Worm (Caenorhabditis elegans): ENCODE measurements around the gene nsph-4.2.

The nsph-4.2 gene

ce11 chrIV:5183755-5184166 lies 34.8 kb upstream of the nsph-4.2 start, which contains the start of gene W03F8.4:
Gene W03F8.4, plus strand, starts transcription at chrIV:5184123.
- TF ChIP-seq ceh-22 (tag; optimal IDR thresholded peaks at IDR 0.05), result no peak
- no peak for TF ChIP-seq hlh-6 (tag; optimal IDR thresholded peaks at IDR 0.05)
- peak; percentile 53 for TF ChIP-seq ceh-18 (tag; optimal IDR thresholded peaks at IDR 0.05)
- TF ChIP-seq odd-2 (tag; optimal IDR thresholded peaks at IDR 0.05), result no peak
- no peak for TF ChIP-seq eyg-1 (tag; optimal IDR thresholded peaks at IDR 0.05)
- TF ChIP-seq C08G9.2 (tag; optimal IDR thresholded peaks at IDR 0.05), result peak; percentile 8
- TF ChIP-seq ahr-1 (tag; optimal IDR thresholded peaks at IDR 0.05), result no peak
- no peak for TF ChIP-seq elt-4 (tag; optimal IDR thresholded peaks at IDR 0.05)
- peak; percentile 45 for TF ChIP-seq pha-2 (tag; optimal IDR thresholded peaks at IDR 0.05)
- TF ChIP-seq madf-2 (tag; optimal IDR thresholded peaks at IDR 0.05), result peak; percentile 34
- TF ChIP-seq ceh-30 (tag; optimal IDR thresholded peaks at IDR 0.05), result peak; percentile 83
- TF ChIP-seq tbx-7 (tag; optimal IDR thresholded peaks at IDR 0.05), result no peak
- TF ChIP-seq nfya-1 (tag; optimal IDR thresholded peaks at IDR 0.05), result peak; percentile 76
- TF ChIP-seq che-1 (tag; optimal IDR thresholded peaks at IDR 0.05), result peak; percentile 37
- no peak for TF ChIP-seq dmd-4 (tag; optimal IDR thresholded peaks at IDR 0.05; ENCODE audit: borderline replicate concordance)
- no peak for TF ChIP-seq unc-55 (GFP tag; optimal IDR thresholded peaks at IDR 0.05)
- TF ChIP-seq C38D4.7 (GFP tag; optimal IDR thresholded peaks at IDR 0.05), result no peak
- no peak for TF ChIP-seq unc-3 (GFP tag; conservative IDR thresholded peaks at IDR 0.05)
- TF ChIP-seq unc-3 (tag; optimal IDR thresholded peaks at IDR 0.05), result peak; percentile 8
- TF ChIP-seq F13H6.1 (tag; optimal IDR thresholded peaks at IDR 0.05), result no peak
- TF ChIP-seq ceh-48 (tag; optimal IDR thresholded peaks at IDR 0.05), result no peak
- no peak for TF ChIP-seq fax-1 (tag; optimal IDR thresholded peaks at IDR 0.05)
- peak; percentile 28 for TF ChIP-seq elt-2 (tag; optimal IDR thresholded peaks at IDR 0.05)
- TF ChIP-seq pha-4 (tag; optimal IDR thresholded peaks at IDR 0.05), result no peak
- peak; percentile 37 for TF ChIP-seq K02D7.2 (tag; optimal IDR thresholded peaks at IDR 0.05)
- TF ChIP-seq ceh-31 (tag; optimal IDR thresholded peaks at IDR 0.05), result peak; percentile 77
- peak; percentile 29 for TF ChIP-seq T23F11.4 (GFP tag; optimal IDR thresholded peaks at IDR 0.05)
- TF ChIP-seq dve-1 (tag; optimal IDR thresholded peaks at IDR 0.05), result no peak
- TF ChIP-seq pat-9 (tag; optimal IDR thresholded peaks at IDR 0.05), result peak; percentile 30
- TF ChIP-seq ama-1 (optimal IDR thresholded peaks at IDR 0.05), result peak; percentile 89
- no peak for TF ChIP-seq pag-3 (tag; optimal IDR thresholded peaks at IDR 0.05; ENCODE audit: borderline replicate concordance)
- TF ChIP-seq pax-1 (tag; optimal IDR thresholded peaks at IDR 0.05), result no peak
- no peak for TF ChIP-seq mec-3 (tag; optimal IDR thresholded peaks at IDR 0.05; ENCODE audit: borderline replicate concordance)
- TF ChIP-seq ceh-45 (GFP tag; IDR thresholded peaks at IDR 0.05), result 0 out of 2 replicates have a peak, but pooled peaks have one; percentile 57
- TF ChIP-seq ceh-34 (tag; optimal IDR thresholded peaks at IDR 0.05), result peak; percentile 64
- TF ChIP-seq rnt-1 (tag; optimal IDR thresholded peaks at IDR 0.05), result peak; percentile 71
- TF ChIP-seq lin-11 (tag; optimal IDR thresholded peaks at IDR 0.05), result peak; percentile 26
- TF ChIP-seq hlh-15 (tag; optimal IDR thresholded peaks at IDR 0.05), result no peak
- TF ChIP-seq K09A11.1 (tag; optimal IDR thresholded peaks at IDR 0.05; ENCODE audit: insufficient read depth), result no peak
- no peak for TF ChIP-seq fkh-10 (GFP tag; optimal IDR thresholded peaks at IDR 0.05)
- TF ChIP-seq ets-4 (tag; optimal IDR thresholded peaks at IDR 0.05), result no peak
- TF ChIP-seq ceh-9 (tag; optimal IDR thresholded peaks at IDR 0.05), result no peak
- TF ChIP-seq ttx-3 (tag; optimal IDR thresholded peaks at IDR 0.05), result peak; percentile 33
- TF ChIP-seq hlh-30 (tag; optimal IDR thresholded peaks at IDR 0.05; ENCODE audit: insufficient read depth), result no peak
- peak; percentile 58 for TF ChIP-seq unc-42 (tag; optimal IDR thresholded peaks at IDR 0.05)
- TF ChIP-seq pros-1 (tag; optimal IDR thresholded peaks at IDR 0.05), result peak; percentile 31
- TF ChIP-seq lim-6 (tag; optimal IDR thresholded peaks at IDR 0.05), result no peak
- TF ChIP-seq syd-9 (tag; optimal IDR thresholded peaks at IDR 0.05), result no peak
- TF ChIP-seq zip-5 (tag; optimal IDR thresholded peaks at IDR 0.05), result peak; percentile 12
- peak; percentile 16 for TF ChIP-seq sdc-2 (tag; optimal IDR thresholded peaks at IDR 0.05)
- TF ChIP-seq ceh-6 (GFP tag; optimal IDR thresholded peaks at IDR 0.05), result no peak
- TF ChIP-seq ceh-14 (tag; optimal IDR thresholded peaks at IDR 0.05), result peak; percentile 3
- peak; percentile 35 for TF ChIP-seq ceh-2 (tag; optimal IDR thresholded peaks at IDR 0.05)

Measured in whole organism, late embryonic.